Fruit fly (Drosophila melanogaster) whole organism, embryonic: ENCODE data around the gene CG44001.

ENCODE experiments used
- Antp ChIP-seq: fragments of 200-800 bp; sonication (Bioruptor generic); optimal IDR thresholded peaks from 3 replicates; lab custom pipeline; 2016; ENCODE audit warnings: missing biosample characterization, missing genetic modification characterization
- Bdp1 ChIP-seq: fragments of 200-800 bp; sonication (Bioruptor generic); optimal IDR thresholded peaks from 3 replicates; lab custom pipeline; 2016; ENCODE audit warnings: missing biosample characterization, missing genetic modification characterization
- CG11456 ChIP-seq: fragments of 200-800 bp; sonication (Bioruptor generic); IDR thresholded peaks from 3 replicates; pipeline ENCODE4 v1.3.6; 2022; ENCODE audit warnings: missing biosample characterization, missing genetic modification characterization
- CG11504 ChIP-seq: fragments of 200-800 bp; sonication (Bioruptor generic); optimal IDR thresholded peaks from 3 replicates; lab custom pipeline; 2019; ENCODE audit warnings: missing biosample characterization, mild to moderate bottlenecking, missing genetic modification characterization, moderate library complexity
- CG12299 ChIP-seq: fragments of 200-800 bp; sonication (Bioruptor generic); optimal IDR thresholded peaks from 2 replicates; lab custom pipeline; 2018; ENCODE audit warnings: missing biosample characterization, mild to moderate bottlenecking, missing genetic modification characterization
- CG13624 ChIP-seq: fragments of 200-800 bp; sonication (Bioruptor generic); optimal IDR thresholded peaks from 2 replicates; lab custom pipeline; 2016; ENCODE audit warnings: missing biosample characterization, missing genetic modification characterization
- CG17359 ChIP-seq: fragments of 200-800 bp; sonication (Bioruptor generic); optimal IDR thresholded peaks from 3 replicates; lab custom pipeline; 2018; ENCODE audit warnings: missing biosample characterization, mild to moderate bottlenecking, missing genetic modification characterization, moderate library complexity
- CG17612 ChIP-seq: fragments of 200-800 bp; sonication (Bioruptor generic); IDR thresholded peaks from 2 replicates; pipeline ENCODE4 v1.3.6; 2022; ENCODE audit warnings: missing biosample characterization, missing genetic modification characterization
- CG17829 ChIP-seq: fragments of 200-800 bp; optimal IDR thresholded peaks from 2 replicates; lab custom pipeline; 2019; ENCODE audit warnings: missing biosample characterization, mild to moderate bottlenecking, missing genetic modification characterization, moderate library complexity
- CG18262 ChIP-seq: fragments of 200-800 bp; optimal IDR thresholded peaks from 3 replicates; lab custom pipeline; 2019; ENCODE audit warnings: missing biosample characterization, mild to moderate bottlenecking, missing genetic modification characterization, moderate library complexity
- CG18599 ChIP-seq: fragments of 200-800 bp; sonication (Bioruptor generic); optimal IDR thresholded peaks from 3 replicates; lab custom pipeline; 2017; ENCODE audit warnings: missing biosample characterization, missing genetic modification characterization, mild to moderate bottlenecking, moderate library complexity, missing genetic modification reagents
- CG2712 ChIP-seq: fragments of 200-800 bp; optimal IDR thresholded peaks from 3 replicates; lab custom pipeline; 2019; ENCODE audit warnings: missing biosample characterization, mild to moderate bottlenecking, missing genetic modification characterization, moderate library complexity
- CG31224 ChIP-seq: fragments of 200-800 bp; sonication (Bioruptor generic); IDR thresholded peaks from 2 replicates; pipeline ENCODE4 v1.3.6; 2022; ENCODE audit warnings: missing biosample characterization, missing genetic modification characterization
- CG31441 ChIP-seq: fragments of 200-800 bp; sonication (Bioruptor generic); IDR thresholded peaks from 2 replicates; pipeline ENCODE4 v1.3.6; 2022; ENCODE audit warnings: missing biosample characterization, missing genetic modification characterization
- CG34376 ChIP-seq: fragments of 200-800 bp; sonication (Bioruptor generic); optimal IDR thresholded peaks from 2 replicates; lab custom pipeline; 2018; ENCODE audit warnings: missing biosample characterization, mild to moderate bottlenecking, missing genetic modification characterization
- CG34422 ChIP-seq: fragments of 200-800 bp; sonication (Bioruptor generic); IDR thresholded peaks from 3 replicates; pipeline ENCODE4 v1.3.6; 2022; ENCODE audit warnings: missing biosample characterization, missing genetic modification characterization
- CG8359 ChIP-seq: fragments of 200-800 bp; sonication (Bioruptor generic); optimal IDR thresholded peaks from 2 replicates; lab custom pipeline; 2017; ENCODE audit warnings: missing biosample characterization, mild to moderate bottlenecking, missing genetic modification characterization, borderline replicate concordance
- D19A ChIP-seq: fragments of 200-800 bp; optimal IDR thresholded peaks from 3 replicates; lab custom pipeline; 2019; ENCODE audit warnings: missing biosample characterization, mild to moderate bottlenecking, missing genetic modification characterization, moderate library complexity
- D19B ChIP-seq: fragments of 200-800 bp; sonication (Bioruptor generic); optimal IDR thresholded peaks from 2 replicates; lab custom pipeline; 2017; ENCODE audit warnings: missing biosample characterization, mild to moderate bottlenecking, missing genetic modification characterization
- Deaf1 ChIP-seq: fragments of 200-800 bp; optimal IDR thresholded peaks from 3 replicates; lab custom pipeline; 2019; ENCODE audit warnings: missing biosample characterization, mild to moderate bottlenecking, missing genetic modification characterization, moderate library complexity
- Dip3 ChIP-seq: fragments of 200-800 bp; sonication (Bioruptor generic); optimal IDR thresholded peaks from 3 replicates; lab custom pipeline; 2016; ENCODE audit warnings: missing biosample characterization, missing genetic modification characterization
- E2f1 ChIP-seq: fragments of 200-800 bp; sonication (Bioruptor generic); IDR thresholded peaks from 2 replicates; pipeline ENCODE4 v1.3.6; 2022; ENCODE audit warnings: missing biosample characterization, missing genetic modification characterization
- Ets65A ChIP-seq: fragments of 200-800 bp; sonication (Bioruptor generic); peaks from one replicate; lab custom pipeline; 2016; ENCODE audit warnings: missing biosample characterization, missing genetic modification characterization
- HHEX ChIP-seq: fragments of 200-800 bp; sonication (Bioruptor generic); optimal IDR thresholded peaks from 3 replicates; lab custom pipeline; 2017; ENCODE audit warnings: missing biosample characterization, mild to moderate bottlenecking, missing genetic modification characterization, missing genetic modification reagents
- Hmx ChIP-seq: fragments of 200-800 bp; sonication (Bioruptor generic); optimal IDR thresholded peaks from 2 replicates; lab custom pipeline; 2016; ENCODE audit warnings: missing biosample characterization, missing genetic modification characterization
- Hr51 ChIP-seq, 2 experiments: fragments of 200-800 bp; sonication (Bioruptor generic); optimal IDR thresholded peaks; 2 replicates in 1 of 2; 3 replicates in 1 of 2; lab custom pipeline; 2016 to 2018; ENCODE audit warnings: missing biosample characterization in 2 of 2, missing genetic modification characterization in 2 of 2, mild to moderate bottlenecking in 1 of 2, moderate library complexity in 1 of 2
- Hr78 ChIP-seq, 2 experiments: fragments of 200-800 bp in 1 of 2; fragments of >200 bp in 1 of 2; sonication (Bioruptor generic) in 1 of 2; optimal IDR thresholded peaks; 2 replicates each; lab custom pipeline; 2017 to 2019; ENCODE audit warnings: missing biosample characterization in 2 of 2, missing genetic modification characterization in 2 of 2, mild to moderate bottlenecking in 1 of 2, moderate library complexity in 1 of 2
- Lim3 ChIP-seq: fragments of 200-800 bp; sonication (Bioruptor generic); IDR thresholded peaks from 2 replicates; pipeline ENCODE4 v1.3.6; 2022; ENCODE audit warnings: missing biosample characterization, missing genetic modification characterization
- Meics ChIP-seq: fragments of 200-800 bp; sonication (Bioruptor generic); optimal IDR thresholded peaks from 2 replicates; lab custom pipeline; 2017; ENCODE audit warnings: missing biosample characterization, mild to moderate bottlenecking, missing genetic modification characterization
- Nf-YC ChIP-seq: fragments of 200-800 bp; optimal IDR thresholded peaks from 3 replicates; lab custom pipeline; 2019; ENCODE audit warnings: missing biosample characterization, mild to moderate bottlenecking, missing genetic modification characterization, moderate library complexity
- NfI ChIP-seq: fragments of 200-800 bp; sonication (Bioruptor generic); optimal IDR thresholded peaks from 3 replicates; lab custom pipeline; 2018; ENCODE audit warnings: missing biosample characterization, mild to moderate bottlenecking, missing genetic modification characterization, moderate library complexity
- Pdp1 ChIP-seq, 2 experiments: fragments of 200-800 bp; sonication (Bioruptor generic); optimal IDR thresholded peaks; 3 replicates each; lab custom pipeline; 2016; ENCODE audit warnings: missing biosample characterization in 2 of 2, missing genetic modification characterization in 2 of 2, mild to moderate bottlenecking in 1 of 2, moderate library complexity in 1 of 2
- YL-1 ChIP-seq: fragments of 200-800 bp; sonication (Bioruptor generic); optimal IDR thresholded peaks from 3 replicates; lab custom pipeline; 2017; ENCODE audit warnings: missing biosample characterization, mild to moderate bottlenecking, missing genetic modification characterization
- bsh ChIP-seq, 2 experiments: fragments of 200-800 bp; sonication (Bioruptor generic); optimal IDR thresholded peaks; 2 replicates each; lab custom pipeline; 2017 to 2018; ENCODE audit warnings: mild to moderate bottlenecking in 2 of 2, missing biosample characterization in 2 of 2, missing genetic modification characterization in 2 of 2, moderate library complexity in 1 of 2
- chinmo ChIP-seq: fragments of 200-800 bp; sonication (Bioruptor generic); IDR thresholded peaks from 4 replicates; pipeline ENCODE4 v1.3.6; 2022; ENCODE audit warnings: missing biosample characterization, missing genetic modification characterization; ENCODE audit not compliant: partially characterized antibody
- cwo ChIP-seq: fragments of 200-800 bp; sonication (Bioruptor generic); optimal IDR thresholded peaks from 3 replicates; lab custom pipeline; 2017; ENCODE audit warnings: missing biosample characterization, missing genetic modification characterization, mild to moderate bottlenecking, moderate library complexity, missing genetic modification reagents
- exex ChIP-seq: fragments of 200-800 bp; sonication (Bioruptor generic); optimal IDR thresholded peaks from 4 replicates; lab custom pipeline; 2018; ENCODE audit warnings: missing biosample characterization, mild to moderate bottlenecking, missing genetic modification characterization, moderate library complexity
- eyg ChIP-seq: fragments of 200-800 bp; sonication (Bioruptor generic); optimal IDR thresholded peaks from 3 replicates; lab custom pipeline; 2016; ENCODE audit warnings: missing biosample characterization, missing genetic modification characterization
- ftz-f1 ChIP-seq: fragments of 200-800 bp; sonication (Bioruptor generic); optimal IDR thresholded peaks from 2 replicates; lab custom pipeline; 2016; ENCODE audit warnings: missing biosample characterization, missing genetic modification characterization
- lilli ChIP-seq: fragments of 200-800 bp; sonication (Bioruptor generic); optimal IDR thresholded peaks from 3 replicates; lab custom pipeline; 2016; ENCODE audit warnings: missing biosample characterization, missing genetic modification characterization
- lola ChIP-seq, 3 experiments: fragments of >200 bp in 2 of 3; fragments of 200-800 bp in 1 of 3; sonication (Bioruptor generic) in 1 of 3; optimal IDR thresholded peaks; 2 replicates each; lab custom pipeline; 2017 to 2019; ENCODE audit warnings: missing biosample characterization in 3 of 3, missing genetic modification characterization in 3 of 3, mild to moderate bottlenecking in 1 of 3, moderate library complexity in 1 of 3
- otp ChIP-seq: fragments of 200-800 bp; sonication (Bioruptor generic); IDR thresholded peaks from 3 replicates; pipeline ENCODE4, ENCODE4 v1.3.6; 2022; ENCODE audit warnings: missing biosample characterization, missing genetic modification characterization
- sc ChIP-seq, 3 experiments: fragments of >200 bp in 2 of 3; fragments of 200-800 bp in 1 of 3; sonication (Bioruptor generic) in 1 of 3; optimal IDR thresholded peaks; 2 replicates in 2 of 3; 3 replicates in 1 of 3; lab custom pipeline; 2017; ENCODE audit warnings: mild to moderate bottlenecking in 1 of 3, missing biosample characterization in 1 of 3, missing genetic modification characterization in 1 of 3, missing genetic modification reagents in 1 of 3
- schlank ChIP-seq: fragments of 200-800 bp; sonication (Bioruptor generic); optimal IDR thresholded peaks from 2 replicates; lab custom pipeline; 2018; ENCODE audit warnings: missing biosample characterization, mild to moderate bottlenecking, missing genetic modification characterization
- sd ChIP-seq: fragments of 200-800 bp; sonication (Bioruptor generic); optimal IDR thresholded peaks from 3 replicates; lab custom pipeline; 2018; ENCODE audit warnings: missing biosample characterization, mild to moderate bottlenecking, missing genetic modification characterization, moderate library complexity
- sug ChIP-seq: fragments of 200-800 bp; optimal IDR thresholded peaks from 2 replicates; lab custom pipeline; 2019; ENCODE audit warnings: missing biosample characterization, mild to moderate bottlenecking, missing genetic modification characterization, moderate library complexity
- vfl ChIP-seq: fragments of 200-800 bp; sonication (Bioruptor generic); optimal IDR thresholded peaks from 2 replicates; lab custom pipeline; 2016; ENCODE audit warnings: missing biosample characterization, missing genetic modification characterization
- zf30C ChIP-seq: fragments of 200-800 bp; sonication (Bioruptor generic); optimal IDR thresholded peaks from 3 replicates; lab custom pipeline; 2018; ENCODE audit warnings: missing biosample characterization, mild to moderate bottlenecking, missing genetic modification characterization

Gene CG44001

dm6 chr2L:5025557-5025956, 17.5 kb upstream of the CG44001 start:
- TF ChIP-seq Pdp1 (GFP tag; optimal IDR thresholded peaks at IDR 0.05; lab: Kevin White, UChicago), result peak in 1 of 2 experiments; percentile 27
- no peak for TF ChIP-seq CG2712 (tag; lab: Kevin White, UChicago)
- TF ChIP-seq YL-1, result no peak
- peak; percentile 82 for TF ChIP-seq CG34376 (GFP tag; lab: Kevin White, UChicago)
- TF ChIP-seq cwo (GFP tag; lab: Kevin White, UChicago), result peak; percentile 34
- TF ChIP-seq sd, result no peak
- TF ChIP-seq otp (GFP tag; lab: Robert Waterston, UW), result no peak
- no peak for TF ChIP-seq CG11456
- no peak for TF ChIP-seq exex (tag; lab: Kevin White, UChicago)
- TF ChIP-seq Lim3 (GFP tag; lab: Robert Waterston, UW), result no peak
- no peak for TF ChIP-seq CG17359 (tag; lab: Kevin White, UChicago)
- TF ChIP-seq bsh (GFP tag; optimal IDR thresholded peaks at IDR 0.05; lab: Kevin White, UChicago), result no peak
- TF ChIP-seq CG31441 (GFP tag; lab: Robert Waterston, UW), result no peak
- TF ChIP-seq schlank (tag; lab: Kevin White, UChicago), result no peak
- TF ChIP-seq HHEX, result no peak
- no peak for TF ChIP-seq vfl (GFP tag; lab: Kevin White, UChicago)
- TF ChIP-seq D19A (tag; lab: Kevin White, UChicago), result no peak
- no peak for TF ChIP-seq CG12299 (tag; lab: Kevin White, UChicago)
- no peak for TF ChIP-seq NfI
- no peak for TF ChIP-seq CG8359 (GFP tag; lab: Kevin White, UChicago)
- TF ChIP-seq Dip3 (GFP tag; lab: Kevin White, UChicago), result no peak
- TF ChIP-seq Hmx, result no peak
- TF ChIP-seq lola (GFP tag; optimal IDR thresholded peaks at IDR 0.05; lab: Kevin White, UChicago), result no peak
- TF ChIP-seq chinmo (GFP tag; lab: Robert Waterston, UW), result 0 out of 4 replicates have a peak, but pooled peaks have one; percentile 16
- peak; percentile 50 for TF ChIP-seq sug
- TF ChIP-seq CG17612 (GFP tag; lab: Robert Waterston, UW), result no peak
- TF ChIP-seq eyg (GFP tag; lab: Kevin White, UChicago), result no peak
- TF ChIP-seq zf30C (GFP tag; lab: Kevin White, UChicago), result no peak
- no peak for TF ChIP-seq sc (optimal IDR thresholded peaks at IDR 0.05; lab: Kevin White, UChicago)
- no peak for TF ChIP-seq sc (GFP tag; optimal IDR thresholded peaks at IDR 0.05; lab: Kevin White, UChicago)
- no peak for TF ChIP-seq lilli (GFP tag; lab: Kevin White, UChicago)
- TF ChIP-seq CG13624, result no peak
- no peak for TF ChIP-seq Hr78 (GFP tag; optimal IDR thresholded peaks at IDR 0.05; lab: Kevin White, UChicago)
- peak; percentile 8 for TF ChIP-seq Ets65A (GFP tag; lab: Kevin White, UChicago)

- 0 out of 3 replicates have a peak, but pooled peaks have one; percentile 20 for TF ChIP-seq CG34422 (GFP tag; lab: Robert Waterston, UW)
- peak; percentile 0 for TF ChIP-seq CG18262 (tag; lab: Kevin White, UChicago)
- TF ChIP-seq E2f1 (GFP tag; lab: Robert Waterston, UW), result no peak
- peak; percentile 8 for TF ChIP-seq CG18599
- peak in 1 of 2 experiments; percentile 0 for TF ChIP-seq Hr51 (GFP tag; optimal IDR thresholded peaks at IDR 0.05; lab: Kevin White, UChicago)
- TF ChIP-seq CG34376 (GFP tag; lab: Kevin White, UChicago), result peak; percentile 95
- TF ChIP-seq CG31224 (GFP tag; lab: Robert Waterston, UW), result no peak
- TF ChIP-seq sug, result peak; percentile 55
- TF ChIP-seq CG17829 (tag; lab: Kevin White, UChicago), result no peak
- TF ChIP-seq Bdp1 (GFP tag; lab: Kevin White, UChicago), result no peak
- peak; percentile 11 for TF ChIP-seq CG11504 (tag; lab: Kevin White, UChicago)
- no peak for TF ChIP-seq Antp (GFP tag; lab: Kevin White, UChicago)
- TF ChIP-seq Meics (GFP tag; lab: Kevin White, UChicago), result no peak
- peak; percentile 51 for TF ChIP-seq Nf-YC (tag; lab: Kevin White, UChicago)
- TF ChIP-seq D19B (GFP tag; lab: Kevin White, UChicago), result peak; percentile 92
- peak; percentile 9 for TF ChIP-seq lilli (GFP tag; lab: Kevin White, UChicago)
- peak; percentile 37 for TF ChIP-seq ftz-f1 (GFP tag; lab: Kevin White, UChicago)
- TF ChIP-seq Deaf1 (tag; lab: Kevin White, UChicago), result peak; percentile 97
Measured at dm6 chr2L:5027321-5028069, 15.6 kb upstream of the CG44001 start.
